Fruit fly (Drosophila melanogaster) whole organism, embryonic: ENCODE results near the gene CG33110.

Source experiments
- Asciz ChIP-seq: fragments of 200-800 bp; sonication (Bioruptor generic); optimal IDR thresholded peaks from 2 replicates; lab custom pipeline; 2017; ENCODE audit warnings: missing biosample characterization, mild to moderate bottlenecking, missing genetic modification characterization, missing genetic modification reagents
- CG10366 ChIP-seq: fragments of 200-800 bp; sonication (Bioruptor generic); IDR thresholded peaks from 2 replicates; pipeline ENCODE4 v1.3.6; 2022; ENCODE audit warnings: missing biosample characterization, missing genetic modification characterization
- CG11093 ChIP-seq: fragments of 200-800 bp; sonication (Bioruptor generic); IDR thresholded peaks from 3 replicates; pipeline ENCODE4 v1.3.6; 2022; ENCODE audit warnings: missing biosample characterization, missing genetic modification characterization
- CG11247 ChIP-seq: fragments of 200-800 bp; sonication (Bioruptor generic); IDR thresholded peaks from 2 replicates; pipeline ENCODE4 v1.3.6; 2022; ENCODE audit warnings: missing biosample characterization, missing genetic modification characterization
- CG14441 ChIP-seq: fragments of 200-800 bp; sonication (Bioruptor generic); IDR thresholded peaks from 2 replicates; pipeline ENCODE4 v1.3.6; 2022; ENCODE audit warnings: missing biosample characterization, missing genetic modification characterization
- CG17802 ChIP-seq: fragments of 200-800 bp; sonication (Bioruptor generic); optimal IDR thresholded peaks from 2 replicates; lab custom pipeline; 2018; ENCODE audit warnings: missing biosample characterization, mild to moderate bottlenecking, missing genetic modification characterization, moderate library complexity
- CG18764 ChIP-seq: fragments of 200-800 bp; sonication (Bioruptor generic); optimal IDR thresholded peaks from 3 replicates; lab custom pipeline; 2016; ENCODE audit warnings: missing biosample characterization, missing genetic modification characterization
- CG2875 ChIP-seq: fragments of 200-800 bp; sonication (Bioruptor generic); optimal IDR thresholded peaks from 2 replicates; lab custom pipeline; 2017; ENCODE audit warnings: missing biosample characterization, mild to moderate bottlenecking, missing genetic modification characterization, missing genetic modification reagents
- CG30403 ChIP-seq: fragments of 200-800 bp; sonication (Bioruptor generic); optimal IDR thresholded peaks from 3 replicates; lab custom pipeline; 2016; ENCODE audit warnings: missing biosample characterization, missing genetic modification characterization
- CG34422 ChIP-seq: fragments of 200-800 bp; sonication (Bioruptor generic); IDR thresholded peaks from 3 replicates; pipeline ENCODE4 v1.3.6; 2022; ENCODE audit warnings: missing biosample characterization, missing genetic modification characterization
- CG6813 ChIP-seq: fragments of 200-800 bp; sonication (Bioruptor generic); optimal IDR thresholded peaks from 2 replicates; lab custom pipeline; 2017; ENCODE audit warnings: missing biosample characterization, missing genetic modification characterization, mild to moderate bottlenecking, moderate library complexity, missing genetic modification reagents
- CG8359 ChIP-seq: fragments of 200-800 bp; sonication (Bioruptor generic); optimal IDR thresholded peaks from 2 replicates; lab custom pipeline; 2017; ENCODE audit warnings: missing biosample characterization, mild to moderate bottlenecking, missing genetic modification characterization, borderline replicate concordance
- CG9437 ChIP-seq: fragments of 200-800 bp; sonication (Bioruptor generic); optimal IDR thresholded peaks from 2 replicates; lab custom pipeline; 2018; ENCODE audit warnings: missing biosample characterization, mild to moderate bottlenecking, missing genetic modification characterization
- CG9609 ChIP-seq: fragments of 200-800 bp; sonication (Bioruptor generic); optimal IDR thresholded peaks from 3 replicates; lab custom pipeline; 2016; ENCODE audit warnings: missing biosample characterization, missing genetic modification characterization
- CG9797 ChIP-seq: fragments of 200-800 bp; sonication (Bioruptor generic); optimal IDR thresholded peaks from 3 replicates; lab custom pipeline; 2018; ENCODE audit warnings: missing biosample characterization, mild to moderate bottlenecking, missing genetic modification characterization
- CG9876 ChIP-seq: fragments of 200-800 bp; sonication (Bioruptor generic); optimal IDR thresholded peaks from 2 replicates; lab custom pipeline; 2016; ENCODE audit warnings: missing biosample characterization, missing genetic modification characterization
- Chrac-16 ChIP-seq: fragments of 200-800 bp; sonication (Bioruptor generic); optimal IDR thresholded peaks from 3 replicates; lab custom pipeline; 2016; ENCODE audit warnings: missing biosample characterization, missing genetic modification characterization
- D19A ChIP-seq: fragments of 200-800 bp; optimal IDR thresholded peaks from 3 replicates; lab custom pipeline; 2019; ENCODE audit warnings: missing biosample characterization, mild to moderate bottlenecking, missing genetic modification characterization, moderate library complexity
- Deaf1 ChIP-seq: fragments of 200-800 bp; optimal IDR thresholded peaks from 3 replicates; lab custom pipeline; 2019; ENCODE audit warnings: missing biosample characterization, mild to moderate bottlenecking, missing genetic modification characterization, moderate library complexity
- Dip2 ChIP-seq: fragments of 200-800 bp; sonication (Bioruptor generic); IDR thresholded peaks from 2 replicates; pipeline ENCODE4 v1.3.6; 2022; ENCODE audit warnings: missing biosample characterization, missing genetic modification characterization
- Dll ChIP-seq: fragments of 200-800 bp; sonication (Bioruptor generic); IDR thresholded peaks from 4 replicates; pipeline ENCODE4 v1.3.6; 2022; ENCODE audit warnings: missing biosample characterization, missing genetic modification characterization; ENCODE audit not compliant: partially characterized antibody
- Fer3 ChIP-seq: fragments of 200-800 bp; sonication (Bioruptor generic); optimal IDR thresholded peaks from 2 replicates; lab custom pipeline; 2018; ENCODE audit warnings: missing biosample characterization, mild to moderate bottlenecking, missing genetic modification characterization, moderate library complexity
- Hr3 ChIP-seq: fragments of 200-800 bp; sonication (Bioruptor generic); optimal IDR thresholded peaks from 3 replicates; lab custom pipeline; 2016; ENCODE audit warnings: missing biosample characterization, missing genetic modification characterization
- Hsf ChIP-seq: fragments of 200-800 bp; sonication (Bioruptor generic); optimal IDR thresholded peaks from 3 replicates; lab custom pipeline; 2016; ENCODE audit warnings: missing biosample characterization, missing genetic modification characterization
- Mrtf ChIP-seq: fragments of 200-800 bp; sonication (Bioruptor generic); IDR thresholded peaks from 3 replicates; pipeline ENCODE4 v1.3.6; 2022; ENCODE audit warnings: missing biosample characterization, missing genetic modification characterization
- NFAT ChIP-seq: fragments of 200-800 bp; sonication (Bioruptor generic); IDR thresholded peaks from 2 replicates; pipeline ENCODE4 v1.3.6; 2022; ENCODE audit warnings: missing biosample characterization, missing genetic modification characterization
- Ptx1 ChIP-seq: fragments of 200-800 bp; sonication (Bioruptor generic); IDR thresholded peaks from 2 replicates; pipeline ENCODE4 v1.3.6; 2022; ENCODE audit warnings: missing biosample characterization, missing genetic modification characterization
- Rfx ChIP-seq: fragments of 200-800 bp; sonication (Bioruptor generic); IDR thresholded peaks from 2 replicates; pipeline ENCODE4 v1.3.6; 2022; ENCODE audit warnings: missing biosample characterization, missing genetic modification characterization
- Usf ChIP-seq: fragments of 200-800 bp; sonication (Bioruptor generic); optimal IDR thresholded peaks from 2 replicates; lab custom pipeline; 2017; ENCODE audit warnings: missing genotype, missing biosample characterization, missing genetic modification characterization
- Xbp1 ChIP-seq: fragments of 200-800 bp; sonication (Bioruptor generic); optimal IDR thresholded peaks from 3 replicates; lab custom pipeline; 2016; ENCODE audit warnings: missing biosample characterization, mild to moderate bottlenecking, missing genetic modification characterization
- bcd ChIP-seq: fragments of 200-800 bp; sonication (Bioruptor generic); optimal IDR thresholded peaks from 2 replicates; lab custom pipeline; 2017; ENCODE audit warnings: missing biosample characterization, mild to moderate bottlenecking, missing genetic modification characterization
- bigmax ChIP-seq: fragments of 200-800 bp; sonication (Bioruptor generic); optimal IDR thresholded peaks from 2 replicates; lab custom pipeline; 2018; ENCODE audit warnings: missing biosample characterization, mild to moderate bottlenecking, missing genetic modification characterization
- bsh ChIP-seq, 2 experiments: fragments of 200-800 bp; sonication (Bioruptor generic); optimal IDR thresholded peaks; 2 replicates each; lab custom pipeline; 2017 to 2018; ENCODE audit warnings: mild to moderate bottlenecking in 2 of 2, missing biosample characterization in 2 of 2, missing genetic modification characterization in 2 of 2, moderate library complexity in 1 of 2
- crc ChIP-seq: fragments of 200-800 bp; sonication (Bioruptor generic); optimal IDR thresholded peaks from 2 replicates; lab custom pipeline; 2016; ENCODE audit warnings: missing biosample characterization, missing genetic modification characterization
- dmrt99B ChIP-seq: fragments of 200-800 bp; sonication (Bioruptor generic); optimal IDR thresholded peaks from 2 replicates; lab custom pipeline; 2018; ENCODE audit warnings: missing biosample characterization, mild to moderate bottlenecking, missing genetic modification characterization, moderate library complexity
- fd3F ChIP-seq: fragments of 200-800 bp; sonication (Bioruptor generic); optimal IDR thresholded peaks from 2 replicates; lab custom pipeline; 2018; ENCODE audit warnings: missing biosample characterization, mild to moderate bottlenecking, missing genetic modification characterization, moderate library complexity
- fd96Cb ChIP-seq: fragments of 200-800 bp; sonication (Bioruptor generic); optimal IDR thresholded peaks from 2 replicates; lab custom pipeline; 2018; ENCODE audit warnings: missing biosample characterization, mild to moderate bottlenecking, missing genetic modification characterization, moderate library complexity
- gt ChIP-seq: fragments of 200-800 bp; sonication (Bioruptor generic); IDR thresholded peaks from 2 replicates; pipeline ENCODE4 v1.3.6; 2022; ENCODE audit warnings: missing biosample characterization, missing genetic modification characterization
- jing ChIP-seq: fragments of 200-800 bp; sonication (Bioruptor generic); optimal IDR thresholded peaks from 2 replicates; lab custom pipeline; 2018; ENCODE audit warnings: missing biosample characterization, mild to moderate bottlenecking, missing genetic modification characterization
- kah ChIP-seq: fragments of 200-800 bp; sonication (Bioruptor generic); optimal IDR thresholded peaks from 2 replicates; lab custom pipeline; 2018; ENCODE audit warnings: missing biosample characterization, mild to moderate bottlenecking, missing genetic modification characterization
- ken ChIP-seq: fragments of 200-800 bp; sonication (Bioruptor generic); IDR thresholded peaks from 3 replicates; pipeline ENCODE4 v1.3.6; 2022; ENCODE audit warnings: missing biosample characterization, missing genetic modification characterization
- lab ChIP-seq: fragments of 200-800 bp; sonication (Bioruptor generic); optimal IDR thresholded peaks from 3 replicates; lab custom pipeline; 2017; ENCODE audit warnings: missing biosample characterization, missing genetic modification characterization, mild to moderate bottlenecking, moderate library complexity, missing genetic modification reagents
- onecut ChIP-seq: fragments of 200-800 bp; sonication (Bioruptor generic); IDR thresholded peaks from 2 replicates; pipeline ENCODE4 v1.3.6; 2022; ENCODE audit warnings: missing biosample characterization, missing genetic modification characterization
- pita ChIP-seq: fragments of 200-800 bp; sonication (Bioruptor generic); optimal IDR thresholded peaks from 2 replicates; lab custom pipeline; 2017; ENCODE audit warnings: missing biosample characterization, mild to moderate bottlenecking, missing genetic modification characterization
- shn ChIP-seq: fragments of 200-800 bp; sonication (Bioruptor generic); optimal IDR thresholded peaks from 3 replicates; lab custom pipeline; 2016; ENCODE audit warnings: missing biosample characterization, missing genetic modification characterization
- sisA ChIP-seq: fragments of 200-800 bp; sonication (Bioruptor generic); IDR thresholded peaks from 2 replicates; pipeline ENCODE4 v1.3.6; 2022; ENCODE audit warnings: missing biosample characterization, missing genetic modification characterization
- stwl ChIP-seq: fragments of 200-800 bp; sonication (Bioruptor generic); optimal IDR thresholded peaks from 3 replicates; lab custom pipeline; 2018; ENCODE audit warnings: missing biosample characterization, mild to moderate bottlenecking, missing genetic modification characterization, moderate library complexity
- unc-4 ChIP-seq: fragments of 200-800 bp; sonication (Bioruptor generic); IDR thresholded peaks from 2 replicates; pipeline ENCODE4 v1.3.6; 2022; ENCODE audit warnings: missing biosample characterization, missing genetic modification characterization; ENCODE audit not compliant: partially characterized antibody
- wdn ChIP-seq: fragments of 200-800 bp; sonication (Bioruptor generic); IDR thresholded peaks from 2 replicates; pipeline ENCODE4 v1.3.6; 2022; ENCODE audit warnings: missing biosample characterization, missing genetic modification characterization
- zf30C ChIP-seq: fragments of 200-800 bp; sonication (Bioruptor generic); optimal IDR thresholded peaks from 3 replicates; lab custom pipeline; 2018; ENCODE audit warnings: missing biosample characterization, mild to moderate bottlenecking, missing genetic modification characterization

Gene CG33110

DNA sequence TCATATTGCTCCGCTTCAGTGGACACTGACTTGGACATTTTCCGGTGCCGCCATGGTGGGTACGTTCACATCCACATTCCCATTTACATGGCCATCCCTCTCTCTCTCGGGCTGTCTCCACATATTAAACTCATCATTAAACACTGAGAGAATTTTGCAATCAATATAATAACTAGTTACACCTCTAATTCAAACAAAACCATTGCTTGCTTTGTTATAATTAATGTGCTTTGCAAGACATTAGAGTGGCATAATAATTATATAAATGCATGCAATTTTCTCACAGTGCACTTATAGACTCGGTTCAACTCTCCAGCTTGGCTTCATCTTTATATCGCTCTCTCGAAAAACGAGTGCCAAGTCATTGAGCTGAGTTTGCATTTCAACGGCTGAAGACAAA is 54.7 kb downstream of the CG33110 start (continued):
- 0 out of 2 replicates have a peak, but pooled peaks have one; percentile 18 for TF ChIP-seq NFAT (GFP tag; lab: Robert Waterston, UW)
- TF ChIP-seq Xbp1 = peak; percentile 65
- TF ChIP-seq gt (GFP tag; lab: Robert Waterston, UW) = 0 out of 2 replicates have a peak, but pooled peaks have one; percentile 11
- TF ChIP-seq Hr3 (GFP tag; lab: Kevin White, UChicago) = peak; percentile 56
- TF ChIP-seq jing = peak; percentile 48
- no peak for TF ChIP-seq lab (GFP tag; lab: Kevin White, UChicago)
- TF ChIP-seq CG14441 = peak; percentile 82
- TF ChIP-seq CG30403 = peak; percentile 76
- TF ChIP-seq sisA (GFP tag; lab: Robert Waterston, UW) = peak; percentile 77
- no peak for TF ChIP-seq bigmax (GFP tag; lab: Kevin White, UChicago)
- peak; percentile 12 for TF ChIP-seq Chrac-16 (GFP tag; lab: Kevin White, UChicago)
- no peak for TF ChIP-seq Dll (GFP tag; lab: Robert Waterston, UW)
- no peak for TF ChIP-seq unc-4 (GFP tag; lab: Robert Waterston, UW)
- TF ChIP-seq CG9797 (GFP tag; lab: Kevin White, UChicago) = no peak
- TF ChIP-seq CG11247 (GFP tag; lab: Robert Waterston, UW) = peak; percentile 52
- no peak for TF ChIP-seq CG8359 (GFP tag; lab: Kevin White, UChicago)
- TF ChIP-seq kah (GFP tag; lab: Kevin White, UChicago) = peak; percentile 17
- TF ChIP-seq zf30C (GFP tag; lab: Kevin White, UChicago) = peak; percentile 7
- peak; percentile 59 for TF ChIP-seq bcd (GFP tag; lab: Kevin White, UChicago)
- peak; percentile 76 for TF ChIP-seq Asciz (GFP tag; lab: Kevin White, UChicago)
- TF ChIP-seq onecut = peak; percentile 51
- no peak for TF ChIP-seq pita (GFP tag; lab: Kevin White, UChicago)
- TF ChIP-seq Hsf (GFP tag; lab: Kevin White, UChicago) = peak; percentile 72
- peak; percentile 50 for TF ChIP-seq Fer3 (tag; lab: Kevin White, UChicago)
- TF ChIP-seq CG9876 (GFP tag; lab: Kevin White, UChicago) = peak; percentile 5
- TF ChIP-seq Deaf1 = no peak
- TF ChIP-seq dmrt99B = peak; percentile 87
- peak; percentile 61; the same call in 1 of the 3 replicates for TF ChIP-seq Mrtf (GFP tag; lab: Robert Waterston, UW)
- no peak for TF ChIP-seq shn (GFP tag; lab: Kevin White, UChicago)
- peak; percentile 69 for TF ChIP-seq fd96Cb
- peak; percentile 40 for TF ChIP-seq CG6813 (GFP tag; lab: Kevin White, UChicago)
- TF ChIP-seq fd3F (GFP tag; lab: Kevin White, UChicago) = no peak
- TF ChIP-seq CG34422 (GFP tag; lab: Robert Waterston, UW) = peak; percentile 57; the same call in 1 of the 3 replicates
- peak; percentile 76 for TF ChIP-seq Ptx1 (GFP tag; lab: Robert Waterston, UW)
- TF ChIP-seq Usf (GFP tag; lab: Kevin White, UChicago) = no peak
- peak; percentile 34 for TF ChIP-seq crc (GFP tag; lab: Kevin White, UChicago)
- no peak for TF ChIP-seq D19A (tag; lab: Kevin White, UChicago)
- TF ChIP-seq Rfx = peak; percentile 63
- peak; percentile 47 to 71 for TF ChIP-seq bsh (GFP tag; optimal IDR thresholded peaks at IDR 0.05; lab: Kevin White, UChicago)
- TF ChIP-seq CG9437 (GFP tag; lab: Kevin White, UChicago) = peak; percentile 28
- TF ChIP-seq CG18764 (GFP tag; lab: Kevin White, UChicago) = no peak
- TF ChIP-seq CG9609 (GFP tag; lab: Kevin White, UChicago) = peak; percentile 7
- peak; percentile 67 for TF ChIP-seq CG10366
- peak; percentile 29 for TF ChIP-seq CG17802 (tag; lab: Kevin White, UChicago)
- TF ChIP-seq wdn (GFP tag; lab: Robert Waterston, UW) = 0 out of 2 replicates have a peak, but pooled peaks have one; percentile 41
- TF ChIP-seq ken (GFP tag; lab: Robert Waterston, UW) = peak; percentile 80
- peak; percentile 54 for TF ChIP-seq CG2875 (GFP tag; lab: Kevin White, UChicago)
- no peak; the same call in 2 of the 3 replicates for TF ChIP-seq CG11093 (GFP tag; lab: Robert Waterston, UW)
- TF ChIP-seq Dip2 (GFP tag; lab: Robert Waterston, UW) = no peak
- no peak for TF ChIP-seq stwl (tag; lab: Kevin White, UChicago)
